Fruit fly (Drosophila melanogaster) S2 (cell line): Measurements from ENCODE around the gene CG10340.

ENCODE experiments used
- CG8478 ChIP-seq: fragments of >200 bp; optimal IDR thresholded peaks from 2 replicates; lab custom pipeline; 2018
- CTCF ChIP-seq, 2 experiments: fragments of >200 bp; optimal IDR thresholded peaks; 2 replicates each; lab custom pipeline; 2018

- TF ChIP-seq CG8478 (lab: Kevin White, UChicago) (no peak), CTCF (optimal IDR thresholded peaks at IDR 0.05; lab: Kevin White, UChicago) (no peak)
Measured at dm6 chr3R:16632698-16633097, 18.5 kb upstream of the CG10340 start.
